Worm (Caenorhabditis elegans) whole organism, early embryonic: Measurements from ENCODE around the gene sfxn-1.3.
"Not testable (repeated sequence)": the region's sequence is repeated elsewhere in the genome, so short reads cannot be mapped to it uniquely, and the experiment has no call there.

Source experiments
- B0310.2 ChIP-seq: sonication (generic microtip); optimal IDR thresholded peaks from 2 replicates; lab custom pipeline; 2016; ENCODE audit warnings: mild to moderate bottlenecking, missing genetic modification characterization, missing compliant biosample characterization
- F13C5.2 ChIP-seq: sonication (generic microtip); optimal IDR thresholded peaks from 2 replicates; lab custom pipeline; 2017; ENCODE audit warnings: mild to moderate bottlenecking, missing genetic modification characterization, inconsistent platforms, missing compliant biosample characterization
- aly-1 ChIP-seq: sonication (generic microtip); optimal IDR thresholded peaks from 2 replicates; lab custom pipeline; 2016; ENCODE audit warnings: missing genetic modification characterization, missing compliant biosample characterization
- ama-1 ChIP-seq: fragments of 150-350 bp; optimal IDR thresholded peaks from 2 replicates; lab custom pipeline; 2014
- ceh-13 ChIP-seq: fragments of 200-800 bp; sonication (Bioruptor generic); optimal IDR thresholded peaks from 2 replicates; lab custom pipeline; 2018; ENCODE audit warnings: mild to moderate bottlenecking, missing genetic modification characterization, missing compliant biosample characterization
- ceh-36 ChIP-seq: sonication (generic microtip); optimal IDR thresholded peaks from 2 replicates; lab custom pipeline; 2016; ENCODE audit warnings: missing genetic modification characterization, inconsistent platforms, missing compliant biosample characterization
- ets-7 ChIP-seq: sonication (generic microtip); optimal IDR thresholded peaks from 2 replicates; lab custom pipeline; 2016; ENCODE audit warnings: missing genotype, missing genetic modification characterization, missing compliant biosample characterization
- flt-1 ChIP-seq: fragments of 200-800 bp; sonication (Bioruptor generic); IDR thresholded peaks from 2 replicates; pipeline ENCODE4 v1.3.6; 2022; ENCODE audit warnings: missing genetic modification characterization, missing compliant biosample characterization
- hmbx-1 ChIP-seq: sonication (generic microtip); optimal IDR thresholded peaks from 2 replicates; lab custom pipeline; 2016; ENCODE audit warnings: mild to moderate bottlenecking, missing genetic modification characterization, missing compliant biosample characterization
- hmg-4 ChIP-seq: fragments of 200-800 bp; sonication (Bioruptor generic); optimal IDR thresholded peaks from 2 replicates; lab custom pipeline; 2018; ENCODE audit warnings: mild to moderate bottlenecking, missing genetic modification characterization, missing compliant biosample characterization
- hnd-1 ChIP-seq: sonication (generic microtip); optimal IDR thresholded peaks from 2 replicates; lab custom pipeline; 2016; ENCODE audit warnings: missing genetic modification characterization, missing compliant biosample characterization
- pes-1 ChIP-seq: fragments of 200-800 bp; sonication (Bioruptor generic); IDR thresholded peaks from 2 replicates; pipeline ENCODE4 v1.3.6; 2022; ENCODE audit warnings: missing genetic modification reagents, missing genetic modification characterization, missing compliant biosample characterization
- scrt-1 ChIP-seq: fragments of 200-800 bp; sonication (Bioruptor generic); IDR thresholded peaks from 2 replicates; pipeline ENCODE4 v1.3.6; 2022; ENCODE audit warnings: missing genetic modification characterization, missing compliant biosample characterization
- sea-1 ChIP-seq: fragments of 200-800 bp; sonication (Bioruptor generic); conservative IDR thresholded peaks from 2 replicates; pipeline ENCODE4 v1.3.6; 2022; ENCODE audit warnings: missing genetic modification characterization, missing compliant biosample characterization
- tbx-11 ChIP-seq: fragments of 200-800 bp; sonication (Bioruptor generic); IDR thresholded peaks from 2 replicates; pipeline ENCODE4 v1.3.6; 2022; ENCODE audit warnings: missing genetic modification characterization, missing compliant biosample characterization
- tbx-37 ChIP-seq: fragments of 200-800 bp; sonication (Bioruptor generic); conservative IDR thresholded peaks from 2 replicates; pipeline ENCODE4 v1.3.6; 2022; ENCODE audit warnings: missing genetic modification reagents, missing genetic modification characterization, missing compliant biosample characterization
- tra-4 ChIP-seq: sonication (generic microtip); optimal IDR thresholded peaks from 2 replicates; lab custom pipeline; 2017; ENCODE audit warnings: missing genetic modification characterization, missing compliant biosample characterization

The sfxn-1.3 gene

DNA sequence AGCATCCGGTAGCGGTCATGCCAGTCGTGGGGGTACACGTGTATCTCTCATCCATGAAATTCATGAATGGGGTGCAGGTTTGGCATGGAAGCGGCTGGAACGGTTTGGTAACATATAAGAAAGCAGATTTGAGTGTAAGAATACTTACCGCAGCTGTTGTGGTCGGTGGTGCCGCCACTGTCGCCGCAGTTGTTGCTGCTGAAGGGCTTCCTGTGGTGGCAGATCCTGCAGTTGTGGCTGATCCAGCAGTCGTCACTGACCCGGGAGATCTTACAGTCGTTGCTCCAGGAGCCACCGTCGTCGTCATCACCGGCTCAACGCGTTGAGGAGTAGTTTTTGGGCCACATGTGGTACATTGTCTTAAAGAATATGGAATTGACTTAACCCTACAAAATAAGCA, 6.4 kb downstream of the sfxn-1.3 start:
- no peak for TF ChIP-seq scrt-1
- TF ChIP-seq hnd-1 (tag; lab: Kevin White, UChicago) = no peak
- TF ChIP-seq B0310.2 (tag; lab: Kevin White, UChicago) = no peak
- TF ChIP-seq hmbx-1 (tag; lab: Kevin White, UChicago) = no peak
- TF ChIP-seq ama-1 = no peak
- no peak for TF ChIP-seq F13C5.2 (tag; lab: Kevin White, UChicago)
- no peak for TF ChIP-seq pes-1 (GFP tag; lab: Robert Waterston, UW)
- TF ChIP-seq tbx-37 (GFP tag; lab: Robert Waterston, UW) = no peak
- TF ChIP-seq tra-4 (tag; lab: Kevin White, UChicago) = no peak
- TF ChIP-seq flt-1 (GFP tag; lab: Robert Waterston, UW) = no peak
- no peak for TF ChIP-seq ceh-36 (tag; lab: Kevin White, UChicago)
- TF ChIP-seq ets-7 (tag; lab: Kevin White, UChicago) = no peak
- no peak for TF ChIP-seq sea-1 (GFP tag; lab: Robert Waterston, UW)
- no peak for TF ChIP-seq ceh-13 (GFP tag; lab: Kevin White, UChicago)
- no peak for TF ChIP-seq hmg-4 (GFP tag; lab: Kevin White, UChicago)
- no peak for TF ChIP-seq aly-1 (tag; lab: Kevin White, UChicago)
- no peak for TF ChIP-seq tbx-11 (GFP tag; lab: Robert Waterston, UW)

- TF ChIP-seq ama-1 (no peak), tbx-37 (GFP tag; lab: Robert Waterston, UW) (no peak)
Measured at ce11 chrV:15733568-15733967, 6.9 kb downstream of the sfxn-1.3 start, which contains the start of gene T23D5.3. Gene T23D5.3, minus strand, starts transcription at chrV:15733668.

ce11 chrV:15735720-15736119, 9.1 kb downstream of the sfxn-1.3 start, which contains the start of gene str-27:
Gene str-27, minus strand, starts transcription at chrV:15735820.
- TF ChIP-seq scrt-1 (no peak), B0310.2 (tag; lab: Kevin White, UChicago) (no peak), hmbx-1 (tag; lab: Kevin White, UChicago) (no peak), tbx-37 (GFP tag; lab: Robert Waterston, UW) (no peak), ceh-13 (GFP tag; lab: Kevin White, UChicago) (no peak), aly-1 (tag; lab: Kevin White, UChicago) (no peak)

- no peak for TF ChIP-seq pes-1 (GFP tag; lab: Robert Waterston, UW)
- no peak for TF ChIP-seq B0310.2 (tag; lab: Kevin White, UChicago)
- TF ChIP-seq hnd-1 (tag; lab: Kevin White, UChicago) = no peak
- no peak for TF ChIP-seq tra-4 (tag; lab: Kevin White, UChicago)
- no peak for TF ChIP-seq tbx-11 (GFP tag; lab: Robert Waterston, UW)
- TF ChIP-seq ets-7 (tag; lab: Kevin White, UChicago) = no peak
- TF ChIP-seq aly-1 (tag; lab: Kevin White, UChicago) = no peak
- TF ChIP-seq flt-1 (GFP tag; lab: Robert Waterston, UW) = no peak
- TF ChIP-seq sea-1 (GFP tag; lab: Robert Waterston, UW) = no peak
- TF ChIP-seq F13C5.2 (tag; lab: Kevin White, UChicago) = no peak
- no peak for TF ChIP-seq hmg-4 (GFP tag; lab: Kevin White, UChicago)
- TF ChIP-seq ceh-13 (GFP tag; lab: Kevin White, UChicago) = no peak
- TF ChIP-seq scrt-1 = no peak
- no peak for TF ChIP-seq ama-1
- TF ChIP-seq ceh-36 (tag; lab: Kevin White, UChicago) = no peak
- TF ChIP-seq tbx-37 (GFP tag; lab: Robert Waterston, UW) = no peak
Measured at ce11 chrV:15741851-15742250, 15.2 kb downstream of the sfxn-1.3 start, which contains the start of gene str-18. Gene str-18, minus strand, starts transcription at chrV:15741951.

- TF ChIP-seq hmg-4 (GFP tag; lab: Kevin White, UChicago); sea-1 (GFP tag; lab: Robert Waterston, UW); hmbx-1 (tag; lab: Kevin White, UChicago): not testable (repeated sequence)
Measured at ce11 chrV:15744366-15744765, 17.7 kb downstream of the sfxn-1.3 start, which contains the start of gene str-19. Gene str-19, minus strand, starts transcription at chrV:15744466.

- not testable (repeated sequence) for TF ChIP-seq sea-1 (GFP tag; lab: Robert Waterston, UW); ama-1; B0310.2 (tag; lab: Kevin White, UChicago)
Measured at ce11 chrV:15748343-15748742, 21.7 kb downstream of the sfxn-1.3 start, which contains the start of gene T23D5.8. Gene T23D5.8, minus strand, starts transcription at chrV:15748443.

DNA sequence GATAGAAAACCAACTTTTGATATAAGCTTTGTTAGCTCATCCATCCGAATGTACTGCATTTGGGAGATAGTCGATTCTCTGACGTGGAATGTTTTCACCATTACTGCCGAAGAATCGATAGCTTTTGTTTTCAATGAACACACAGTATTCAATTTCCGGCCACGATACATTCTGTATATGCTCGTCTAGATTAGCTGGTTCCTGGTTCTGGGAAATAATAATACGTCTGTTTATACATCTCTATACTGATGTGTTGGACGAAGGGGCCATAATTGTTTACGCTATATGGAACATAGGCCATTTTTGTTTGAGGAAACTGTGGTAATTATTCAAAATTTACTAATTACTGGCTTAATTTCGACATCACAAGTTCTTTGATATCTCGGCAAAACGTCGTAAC, 23.5 kb downstream of the sfxn-1.3 start, which contains the start of gene str-6:
str-6 (minus strand) TSS at position 101 of the 400 bp plus-strand sequence.
- no peak for TF ChIP-seq F13C5.2 (tag; lab: Kevin White, UChicago)
- TF ChIP-seq ceh-13 (GFP tag; lab: Kevin White, UChicago) = no peak
- no peak for TF ChIP-seq tra-4 (tag; lab: Kevin White, UChicago)
- TF ChIP-seq B0310.2 (tag; lab: Kevin White, UChicago) = no peak
- no peak for TF ChIP-seq ets-7 (tag; lab: Kevin White, UChicago)
- no peak for TF ChIP-seq flt-1 (GFP tag; lab: Robert Waterston, UW)
- no peak for TF ChIP-seq pes-1 (GFP tag; lab: Robert Waterston, UW)

DNA sequence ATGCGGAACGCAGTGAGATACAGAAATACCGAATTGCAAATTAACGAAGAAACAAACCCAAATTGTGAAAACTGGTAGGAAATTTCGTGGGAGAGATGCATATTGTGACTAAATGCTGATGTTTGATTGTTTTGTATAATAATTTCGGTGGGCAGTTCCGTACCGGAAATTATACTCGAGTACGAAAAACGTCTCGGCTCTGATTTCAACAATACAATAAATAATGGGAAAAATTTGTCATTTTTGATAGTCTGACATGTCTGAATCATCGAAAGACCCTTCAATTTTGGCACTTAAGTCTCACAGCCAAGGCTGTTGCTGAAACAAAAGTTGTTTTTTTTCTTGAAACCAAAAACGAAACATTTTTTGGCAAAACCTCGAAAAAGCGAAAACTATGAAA, 25.4 kb downstream of the sfxn-1.3 start, which contains the start of gene str-43:
str-43 (minus strand) TSS at position 101 of the 400 bp plus-strand sequence.
- TF ChIP-seq tbx-11 (GFP tag; lab: Robert Waterston, UW) = no peak
- TF ChIP-seq B0310.2 (tag; lab: Kevin White, UChicago) = no peak
- TF ChIP-seq ama-1 = no peak
- no peak for TF ChIP-seq hmbx-1 (tag; lab: Kevin White, UChicago)
- no peak for TF ChIP-seq scrt-1
- TF ChIP-seq ceh-13 (GFP tag; lab: Kevin White, UChicago) = no peak
